Fruit fly (Drosophila melanogaster) S2 (cell line): Measurements from ENCODE around the gene CG44385.
A peak's percentile ranks its signal among the peaks of the same experiment; 100 is the strongest.

Experiments used
- CG8478 ChIP-seq: fragments of >200 bp; optimal IDR thresholded peaks from 2 replicates; lab custom pipeline; 2018
- CTCF ChIP-seq, 2 experiments: fragments of >200 bp; optimal IDR thresholded peaks; 2 replicates each; lab custom pipeline; 2018

The CG44385 gene

dm6 chrX:11132312-11132711 lies at the start of gene CG44385:
CG44385 (minus strand) TSS chrX:11132412.
- TF ChIP-seq CTCF (optimal IDR thresholded peaks at IDR 0.05; lab: Kevin White, UChicago) = no peak
- no peak for TF ChIP-seq CG8478 (lab: Kevin White, UChicago)

dm6 chrX:11176073-11176472 lies 43.9 kb upstream of the CG44385 start:
- TF ChIP-seq CTCF (optimal IDR thresholded peaks at IDR 0.05; lab: Kevin White, UChicago) (no peak), CG8478 (lab: Kevin White, UChicago) (no peak)

dm6 chrX:11170578-11170977 lies 38.4 kb upstream of the CG44385 start, which contains the start of gene CG1394:
CG1394 (minus strand) TSS chrX:11170678.
- no peak for TF ChIP-seq CTCF (optimal IDR thresholded peaks at IDR 0.05; lab: Kevin White, UChicago)
- no peak for TF ChIP-seq CG8478 (lab: Kevin White, UChicago)

dm6 chrX:11168958-11169357 lies 36.7 kb upstream of the CG44385 start, which contains the start of gene Antdh:
Antdh (minus strand) TSS chrX:11169058.
- no peak for TF ChIP-seq CTCF (optimal IDR thresholded peaks at IDR 0.05; lab: Kevin White, UChicago)
- TF ChIP-seq CG8478 (lab: Kevin White, UChicago) = no peak

dm6 chrX:11159710-11160446 lies 27.7 kb upstream of the CG44385 start, which contains the start of gene CG32668:
CG32668 (minus strand) TSS chrX:11159760.
- TF ChIP-seq CTCF (optimal IDR thresholded peaks at IDR 0.05; lab: Kevin White, UChicago) (no peak), CG8478 (lab: Kevin White, UChicago) (no peak)

dm6 chrX:11155808-11156589 lies 23.8 kb upstream of the CG44385 start:
- TF ChIP-seq CTCF (optimal IDR thresholded peaks at IDR 0.05; lab: Kevin White, UChicago) (no peak), CG8478 (lab: Kevin White, UChicago) (no peak)

dm6 chrX:11154511-11155197 lies 22.4 kb upstream of the CG44385 start:
- TF ChIP-seq CG8478 (lab: Kevin White, UChicago) (no peak), CTCF (optimal IDR thresholded peaks at IDR 0.05; lab: Kevin White, UChicago) (peak; percentile 1 to 18)

- TF ChIP-seq CG8478 (lab: Kevin White, UChicago) (no peak), CTCF (optimal IDR thresholded peaks at IDR 0.05; lab: Kevin White, UChicago) (peak; percentile 83 to 89)
Measured at dm6 chrX:11153826-11154510, 21.8 kb upstream of the CG44385 start, which contains the start of the genes rtv and Dlic. rtv (minus strand) TSS chrX:11153990. Dlic (plus strand) TSS chrX:11154421.

- TF ChIP-seq CTCF (optimal IDR thresholded peaks at IDR 0.05; lab: Kevin White, UChicago) (no peak), CG8478 (lab: Kevin White, UChicago) (no peak)
Measured at dm6 chrX:11153413-11153812, 21.2 kb upstream of the CG44385 start.

- TF ChIP-seq CG8478 (lab: Kevin White, UChicago) (no peak), CTCF (optimal IDR thresholded peaks at IDR 0.05; lab: Kevin White, UChicago) (no peak)
Measured at dm6 chrX:11149201-11149600, 17.0 kb upstream of the CG44385 start, which contains the start of gene Lint-1. Lint-1 (plus strand) TSS chrX:11149323.

- TF ChIP-seq CTCF (optimal IDR thresholded peaks at IDR 0.05; lab: Kevin White, UChicago) (no peak), CG8478 (lab: Kevin White, UChicago) (no peak)
Measured at dm6 chrX:11148272-11148835, 16.1 kb upstream of the CG44385 start, which contains the start of gene Ran. Ran (minus strand) TSS chrX:11148716.

dm6 chrX:11147553-11148067 lies 15.4 kb upstream of the CG44385 start:
- no peak for TF ChIP-seq CTCF (optimal IDR thresholded peaks at IDR 0.05; lab: Kevin White, UChicago)
- TF ChIP-seq CG8478 (lab: Kevin White, UChicago) = no peak

dm6 chrX:11146598-11147176 lies 14.5 kb upstream of the CG44385 start:
- TF ChIP-seq CG8478 (lab: Kevin White, UChicago) (no peak), CTCF (optimal IDR thresholded peaks at IDR 0.05; lab: Kevin White, UChicago) (no peak)
